Worm (Caenorhabditis elegans) whole organism, L1 larva: ENCODE results near the gene srr-4.

ENCODE experiments used
- C34B4.2 ChIP-seq: sonication (generic microtip); optimal IDR thresholded peaks from 2 replicates; lab custom pipeline; 2017; ENCODE audit warnings: mild to moderate bottlenecking, missing genetic modification characterization, missing compliant biosample characterization
- F16B12.6 ChIP-seq: fragments of 150-350 bp; optimal IDR thresholded peaks from 2 replicates; lab custom pipeline; 2014; ENCODE audit warnings: missing biosample characterization, missing genetic modification characterization
- Y116A8C.19 ChIP-seq: sonication (generic microtip); optimal IDR thresholded peaks from 2 replicates; lab custom pipeline; 2016; ENCODE audit warnings: missing compliant biosample characterization, missing genetic modification characterization, borderline replicate concordance
- aha-1 ChIP-seq: fragments of 150-350 bp; optimal IDR thresholded peaks from 2 replicates; lab custom pipeline; 2014; ENCODE audit warnings: missing biosample characterization, missing genetic modification characterization
- ama-1 ChIP-seq: fragments of 150-350 bp; optimal IDR thresholded peaks from 2 replicates; lab custom pipeline; 2014
- blmp-1 ChIP-seq: fragments of 150-350 bp; optimal IDR thresholded peaks from 2 replicates; lab custom pipeline; 2014; ENCODE audit warnings: missing biosample characterization, missing genetic modification characterization
- ceh-63 ChIP-seq: fragments of 200-800 bp; sonication (Bioruptor generic); optimal IDR thresholded peaks from 2 replicates; lab custom pipeline; 2018; ENCODE audit warnings: mild to moderate bottlenecking, missing genetic modification characterization, missing compliant biosample characterization
- dsc-1 ChIP-seq: sonication (generic microtip); optimal IDR thresholded peaks from 2 replicates; lab custom pipeline; 2016; ENCODE audit warnings: mild to moderate bottlenecking, missing genetic modification characterization, missing compliant biosample characterization
- efl-1 ChIP-seq, 4 experiments: fragments of 150-350 bp; optimal IDR thresholded peaks in 3 of 4; peaks in 1 of 4; 1 replicate in 1 of 4; 2 replicates in 3 of 4; lab custom pipeline; 2014; ENCODE audit warnings: missing biosample characterization in 2 of 4, missing genetic modification characterization in 2 of 4, missing genetic modification reagents in 2 of 4
- efl-3 ChIP-seq: fragments of 200-800 bp; sonication (Bioruptor generic); optimal IDR thresholded peaks from 2 replicates; lab custom pipeline; 2018; ENCODE audit warnings: mild to moderate bottlenecking, missing genetic modification characterization, missing compliant biosample characterization
- elt-2 ChIP-seq: sonication (generic microtip); optimal IDR thresholded peaks from 2 replicates; lab custom pipeline; 2016; ENCODE audit warnings: missing genetic modification characterization, mild to moderate bottlenecking, inconsistent platforms, missing compliant biosample characterization, missing genetic modification reagents
- elt-3 ChIP-seq, 6 experiments: fragments of 150-350 bp in 1 of 6; sonication (generic microtip); optimal IDR thresholded peaks; 2 replicates each; lab custom pipeline; 2017 to 2018; ENCODE audit warnings: missing biosample characterization in 6 of 6, missing genetic modification characterization in 6 of 6, inconsistent platforms in 1 of 6
- fkh-8 ChIP-seq: sonication (generic microtip); optimal IDR thresholded peaks from 2 replicates; lab custom pipeline; 2016; ENCODE audit warnings: mild to moderate bottlenecking, missing genetic modification characterization, missing compliant biosample characterization
- fos-1 ChIP-seq: fragments of 150-350 bp; optimal IDR thresholded peaks from 2 replicates; lab custom pipeline; 2014; ENCODE audit warnings: missing biosample characterization, missing genetic modification characterization
- hlh-17 ChIP-seq: fragments of 200-800 bp; sonication (Bioruptor generic); optimal IDR thresholded peaks from 2 replicates; lab custom pipeline; 2018; ENCODE audit warnings: missing genetic modification characterization, mild to moderate bottlenecking, missing compliant biosample characterization, moderate library complexity, borderline replicate concordance
- lin-14 ChIP-seq: fragments of 200-800 bp; sonication (Bioruptor generic); optimal IDR thresholded peaks from 2 replicates; lab custom pipeline; 2018; ENCODE audit warnings: mild to moderate bottlenecking, missing genetic modification characterization, moderate library complexity, missing compliant biosample characterization
- lin-35 ChIP-seq, 2 experiments: fragments of 150-350 bp; optimal IDR thresholded peaks; 2 replicates each; lab custom pipeline; 2014; ENCODE audit warnings: missing biosample characterization in 2 of 2, missing genetic modification characterization in 2 of 2, missing genetic modification reagents in 2 of 2
- lin-39 ChIP-seq: fragments of 150-350 bp; optimal IDR thresholded peaks from 2 replicates; lab custom pipeline; 2014; ENCODE audit warnings: missing biosample characterization, missing genetic modification reagents, missing genetic modification characterization
- lir-3 ChIP-seq: sonication (generic microtip); optimal IDR thresholded peaks from 2 replicates; lab custom pipeline; 2016; ENCODE audit warnings: mild to moderate bottlenecking, missing genetic modification characterization, moderate library complexity, missing compliant biosample characterization; ENCODE audit not compliant: poor library complexity
- lsy-2 ChIP-seq, 2 experiments: fragments of 150-350 bp; optimal IDR thresholded peaks; 2 replicates each; lab custom pipeline; 2014; ENCODE audit warnings: missing biosample characterization in 2 of 2, missing genetic modification characterization in 2 of 2
- mdl-1 ChIP-seq, 2 experiments: fragments of 150-350 bp; optimal IDR thresholded peaks; 2 replicates each; lab custom pipeline; 2014 to 2017; ENCODE audit warnings: missing biosample characterization in 2 of 2, missing genetic modification characterization in 2 of 2, inconsistent platforms in 1 of 2
- nhr-19 ChIP-seq: fragments of 200-800 bp; sonication (Bioruptor generic); conservative IDR thresholded peaks from 2 replicates; pipeline ENCODE4 v1.3.6; 2022; ENCODE audit warnings: missing genetic modification characterization, missing compliant biosample characterization
- nhr-20 ChIP-seq: sonication (generic microtip); optimal IDR thresholded peaks from 2 replicates; lab custom pipeline; 2016; ENCODE audit warnings: mild to moderate bottlenecking, missing genetic modification characterization, missing compliant biosample characterization
- nhr-237 ChIP-seq: fragments of 150-350 bp; optimal IDR thresholded peaks from 2 replicates; lab custom pipeline; 2014; ENCODE audit warnings: missing biosample characterization, missing genetic modification characterization
- nhr-71 ChIP-seq: sonication (generic microtip); optimal IDR thresholded peaks from 2 replicates; lab custom pipeline; 2016; ENCODE audit warnings: mild to moderate bottlenecking, missing genetic modification characterization, moderate library complexity, missing compliant biosample characterization
- nhr-76 ChIP-seq: sonication (generic microtip); optimal IDR thresholded peaks from 2 replicates; lab custom pipeline; 2017; ENCODE audit warnings: missing biosample characterization, missing genetic modification characterization
- nhr-84 ChIP-seq: sonication (generic microtip); optimal IDR thresholded peaks from 2 replicates; lab custom pipeline; 2017; ENCODE audit warnings: missing biosample characterization, missing genetic modification characterization
- nhr-85 ChIP-seq: sonication (generic microtip); peaks from one replicate; lab custom pipeline; 2016; ENCODE audit warnings: missing genetic modification characterization, inconsistent platforms, missing compliant biosample characterization
- rnt-1 ChIP-seq: sonication (generic microtip); optimal IDR thresholded peaks from 2 replicates; lab custom pipeline; 2016; ENCODE audit warnings: mild to moderate bottlenecking, missing genetic modification characterization, moderate library complexity, missing compliant biosample characterization
- skn-1 ChIP-seq: fragments of 150-350 bp; optimal IDR thresholded peaks from 2 replicates; lab custom pipeline; 2014; ENCODE audit warnings: missing biosample characterization, missing genetic modification characterization
- snpc-4 ChIP-seq: fragments of 150-350 bp; optimal IDR thresholded peaks from 2 replicates; lab custom pipeline; 2014; ENCODE audit warnings: missing biosample characterization, missing genetic modification characterization
- tbx-2 ChIP-seq: sonication (generic microtip); optimal IDR thresholded peaks from 2 replicates; lab custom pipeline; 2016; ENCODE audit warnings: missing genetic modification characterization, missing compliant biosample characterization
- tlp-1 ChIP-seq: fragments of 150-350 bp; optimal IDR thresholded peaks from 2 replicates; lab custom pipeline; 2014; ENCODE audit warnings: missing biosample characterization, missing genetic modification characterization
- unc-130 ChIP-seq: fragments of 150-350 bp; optimal IDR thresholded peaks from 2 replicates; lab custom pipeline; 2017; ENCODE audit warnings: missing biosample characterization, missing genetic modification characterization, inconsistent platforms
- unc-86 ChIP-seq: sonication (generic microtip); optimal IDR thresholded peaks from 2 replicates; lab custom pipeline; 2016; ENCODE audit warnings: missing genetic modification characterization, missing compliant biosample characterization
- unc-98 ChIP-seq: fragments of 200-800 bp; sonication (Bioruptor generic); IDR thresholded peaks from 2 replicates; pipeline ENCODE4 v1.3.6; 2022; ENCODE audit warnings: missing genetic modification characterization, missing compliant biosample characterization
- xbp-1 ChIP-seq: sonication (generic microtip); optimal IDR thresholded peaks from 2 replicates; lab custom pipeline; 2016; ENCODE audit warnings: missing genetic modification characterization, missing compliant biosample characterization

The srr-4 gene

ce11 chrV:5018810-5019274 lies at the start of gene srr-4:
Gene srr-4 (plus strand): TSS chrV:5019224.
- peak; percentile 79 for TF ChIP-seq skn-1 (tag; lab: Kevin White, UChicago)
- TF ChIP-seq unc-130 (tag; lab: Kevin White, UChicago): no peak
- TF ChIP-seq fkh-8 (tag; lab: Kevin White, UChicago): peak; percentile 13
- no peak for TF ChIP-seq rnt-1
- no peak for TF ChIP-seq unc-86
- TF ChIP-seq nhr-71 (tag; lab: Kevin White, UChicago): peak; percentile 20

DNA sequence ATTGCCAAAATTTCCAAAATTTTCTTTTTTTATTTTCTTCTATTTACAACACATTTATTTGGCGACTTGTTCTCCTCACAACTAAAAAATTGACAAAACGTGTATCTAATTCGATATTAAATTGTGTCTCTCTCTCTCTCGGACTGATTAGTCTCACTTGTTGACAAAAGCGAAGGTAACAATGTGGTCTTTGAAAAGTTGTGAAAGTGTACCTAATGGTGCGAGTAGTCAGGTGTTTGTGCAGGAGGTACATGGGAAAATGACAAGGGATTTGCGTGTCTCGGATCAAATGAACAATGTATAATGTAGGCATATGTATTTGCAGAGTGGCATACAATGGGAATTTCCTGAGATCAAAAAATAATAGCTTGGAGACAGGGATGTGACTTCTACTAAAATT lies 49.5 kb upstream of the srr-4 start:
- TF ChIP-seq fkh-8 (tag; lab: Kevin White, UChicago) (peak; percentile 19), ama-1 (lab: Kevin White, UChicago) (no peak), elt-2 (tag; lab: Kevin White, UChicago) (peak; percentile 14), lir-3 (no peak), Y116A8C.19 (no peak), tbx-2 (tag; lab: Kevin White, UChicago) (no peak), lsy-2 (tag; optimal IDR thresholded peaks at IDR 0.05; lab: Kevin White, UChicago) (no peak), nhr-20 (peak; percentile 35), mdl-1 (tag; optimal IDR thresholded peaks at IDR 0.05; lab: Kevin White, UChicago) (peak in 1 of 2 experiments; percentile 5), lin-35 (GFP tag; optimal IDR thresholded peaks at IDR 0.05; lab: Kevin White, UChicago) (peak in 1 of 2 experiments; percentile 48), nhr-84 (tag; lab: Kevin White, UChicago) (no peak), efl-3 (GFP tag; lab: Kevin White, UChicago) (no peak), nhr-71 (tag; lab: Kevin White, UChicago) (peak; percentile 22), nhr-237 (tag; lab: Kevin White, UChicago) (no peak), blmp-1 (peak; percentile 79), dsc-1 (tag; lab: Kevin White, UChicago) (no peak), efl-1 (optimal IDR thresholded peaks at IDR 0.05; lab: Kevin White, UChicago) (no peak), efl-1 (GFP tag; optimal IDR thresholded peaks at IDR 0.05 in 1 of 2; lab: Kevin White, UChicago) (no peak), hlh-17 (GFP tag; lab: Kevin White, UChicago) (no peak), C34B4.2 (tag; lab: Kevin White, UChicago) (no peak), elt-3 (tag; optimal IDR thresholded peaks at IDR 0.05; lab: Kevin White, UChicago) (peak in 1 of 6 experiments; percentile 25), nhr-85 (tag; lab: Kevin White, UChicago) (no peak), ceh-63 (no peak), fos-1 (tag; lab: Kevin White, UChicago) (no peak), unc-86 (no peak), lin-14 (GFP tag; lab: Kevin White, UChicago) (no peak), snpc-4 (no peak), tlp-1 (tag; lab: Kevin White, UChicago) (no peak), unc-130 (tag; lab: Kevin White, UChicago) (no peak), xbp-1 (tag; lab: Kevin White, UChicago) (no peak)
- TF ChIP-seq, all 84 proteins: peak for 8

DNA sequence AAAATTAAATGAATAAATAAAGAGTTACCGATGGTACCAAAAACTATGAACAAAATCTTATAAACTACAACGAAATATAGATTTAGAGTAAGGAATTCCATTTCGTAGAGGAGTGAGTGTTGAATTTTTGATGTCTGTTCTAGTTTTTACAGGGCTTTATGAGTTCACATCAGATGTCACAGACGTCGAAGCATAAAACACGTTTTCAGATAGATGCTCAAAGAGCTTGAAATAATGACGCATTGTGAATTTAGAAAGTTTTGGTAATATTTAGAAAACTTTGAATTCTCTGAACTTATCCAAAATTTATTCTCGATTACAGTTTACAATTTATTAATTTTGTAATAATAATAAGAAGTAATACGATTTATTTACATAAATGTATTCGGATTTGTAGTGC lies 46.1 kb upstream of the srr-4 start, which contains the start of gene srsx-9:
srsx-9 (minus strand) TSS at position 101 of the 400 bp plus-strand sequence.
- no peak for TF ChIP-seq lin-39 (tag; lab: Kevin White, UChicago)
- TF ChIP-seq dsc-1 (tag; lab: Kevin White, UChicago): no peak
- TF ChIP-seq rnt-1: no peak
- TF ChIP-seq nhr-19: no peak
- no peak for TF ChIP-seq unc-98 (GFP tag; lab: Robert Waterston, UW)
- no peak for TF ChIP-seq unc-130 (tag; lab: Kevin White, UChicago)
- no peak for TF ChIP-seq tlp-1 (tag; lab: Kevin White, UChicago)
- no peak for TF ChIP-seq F16B12.6 (tag; lab: Kevin White, UChicago)
- TF ChIP-seq ceh-63: no peak
- no peak for TF ChIP-seq aha-1 (tag; lab: Kevin White, UChicago)
- no peak for TF ChIP-seq nhr-76 (tag; lab: Kevin White, UChicago)
